Fruit fly (Drosophila melanogaster) whole organism, prepupa: Measurements from ENCODE around the gene CG12538.

ENCODE experiments used
- Blimp-1 ChIP-seq: fragments of 200-800 bp; sonication (Bioruptor generic); optimal IDR thresholded peaks from 3 replicates; lab custom pipeline; 2017; ENCODE audit warnings: missing biosample characterization, missing genetic modification characterization, mild to moderate bottlenecking, moderate library complexity, missing genetic modification reagents
- CG10631 ChIP-seq: fragments of 200-800 bp; sonication (Bioruptor generic); optimal IDR thresholded peaks from 2 replicates; lab custom pipeline; 2016; ENCODE audit warnings: missing biosample characterization, missing genetic modification characterization
- CG10669 ChIP-seq: fragments of 200-800 bp; sonication (Bioruptor generic); optimal IDR thresholded peaks from 3 replicates; lab custom pipeline; 2018; ENCODE audit warnings: missing biosample characterization, mild to moderate bottlenecking, missing genetic modification characterization, moderate library complexity
- CG11294 ChIP-seq: fragments of 200-800 bp; sonication (Bioruptor generic); IDR thresholded peaks from 2 replicates; pipeline ENCODE4 v1.3.6; 2022; ENCODE audit warnings: missing biosample characterization, missing genetic modification characterization
- CG11762 ChIP-seq: fragments of 200-800 bp; sonication (Bioruptor generic); optimal IDR thresholded peaks from 3 replicates; lab custom pipeline; 2016; ENCODE audit warnings: missing biosample characterization, missing genetic modification characterization; ENCODE audit not compliant: insufficient read depth
- CG11902 ChIP-seq: fragments of 200-800 bp; sonication (Bioruptor generic); optimal IDR thresholded peaks from 3 replicates; lab custom pipeline; 2016; ENCODE audit warnings: missing biosample characterization, missing genetic modification characterization
- CG15336 ChIP-seq: fragments of 200-800 bp; sonication (Bioruptor generic); IDR thresholded peaks from 2 replicates; pipeline ENCODE4 v1.3.6; 2022; ENCODE audit warnings: missing biosample characterization, missing genetic modification characterization
- CG1621 ChIP-seq: fragments of 200-800 bp; sonication (Bioruptor generic); optimal IDR thresholded peaks from 3 replicates; lab custom pipeline; 2018; ENCODE audit warnings: missing biosample characterization, mild to moderate bottlenecking, missing genetic modification characterization
- CG16779 ChIP-seq: fragments of 200-800 bp; sonication (Bioruptor generic); optimal IDR thresholded peaks from 3 replicates; lab custom pipeline; 2017; ENCODE audit warnings: missing biosample characterization, mild to moderate bottlenecking, missing genetic modification characterization
- CG3032 ChIP-seq: fragments of 200-800 bp; optimal IDR thresholded peaks from 2 replicates; lab custom pipeline; 2019; ENCODE audit warnings: missing biosample characterization, mild to moderate bottlenecking, missing genetic modification characterization, moderate library complexity
- CG31627 ChIP-seq: fragments of 200-800 bp; sonication (Bioruptor generic); optimal IDR thresholded peaks from 3 replicates; lab custom pipeline; 2016; ENCODE audit warnings: missing biosample characterization, missing genetic modification characterization
- CG32006 ChIP-seq: fragments of 200-800 bp; sonication (Bioruptor generic); optimal IDR thresholded peaks from 3 replicates; lab custom pipeline; 2017; ENCODE audit warnings: missing biosample characterization, mild to moderate bottlenecking, missing genetic modification characterization
- CG34406 ChIP-seq: fragments of 200-800 bp; sonication (Bioruptor generic); optimal IDR thresholded peaks from 3 replicates; lab custom pipeline; 2016; ENCODE audit warnings: missing biosample characterization, missing genetic modification characterization
- CG3919 ChIP-seq: fragments of 200-800 bp; sonication (Bioruptor generic); optimal IDR thresholded peaks from 3 replicates; lab custom pipeline; 2016; ENCODE audit warnings: missing biosample characterization, missing genetic modification characterization
- CG4318 ChIP-seq: fragments of 200-800 bp; sonication (Bioruptor generic); optimal IDR thresholded peaks from 3 replicates; lab custom pipeline; 2017; ENCODE audit warnings: missing biosample characterization, mild to moderate bottlenecking, missing genetic modification characterization
- CG6163 ChIP-seq: fragments of 200-800 bp; sonication (Bioruptor generic); IDR thresholded peaks from 3 replicates; pipeline ENCODE4 v1.3.6; 2022; ENCODE audit warnings: missing biosample characterization, missing genetic modification characterization
- CG6276 ChIP-seq: fragments of 200-800 bp; sonication (Bioruptor generic); optimal IDR thresholded peaks from 2 replicates; lab custom pipeline; 2017; ENCODE audit warnings: missing biosample characterization, mild to moderate bottlenecking, missing genetic modification characterization
- CG6792 ChIP-seq: fragments of 200-800 bp; sonication (Bioruptor generic); optimal IDR thresholded peaks from 3 replicates; lab custom pipeline; 2016; ENCODE audit warnings: missing biosample characterization, missing genetic modification characterization
- CG6854 ChIP-seq: fragments of 200-800 bp; sonication (Bioruptor generic); optimal IDR thresholded peaks from 2 replicates; lab custom pipeline; 2017; ENCODE audit warnings: missing biosample characterization, mild to moderate bottlenecking, missing genetic modification characterization
- CG7368 ChIP-seq: fragments of 200-800 bp; sonication (Bioruptor generic); optimal IDR thresholded peaks from 3 replicates; lab custom pipeline; 2016; ENCODE audit warnings: missing biosample characterization, missing genetic modification characterization
- CG8319 ChIP-seq: fragments of 200-800 bp; sonication (Bioruptor generic); optimal IDR thresholded peaks from 3 replicates; lab custom pipeline; 2016; ENCODE audit warnings: missing biosample characterization, missing genetic modification characterization
- CG9139 ChIP-seq: fragments of 200-800 bp; sonication (Bioruptor generic); optimal IDR thresholded peaks from 3 replicates; lab custom pipeline; 2017; ENCODE audit warnings: missing biosample characterization, mild to moderate bottlenecking, missing genetic modification characterization
- Eip75B ChIP-seq: fragments of 200-800 bp; sonication (Bioruptor generic); optimal IDR thresholded peaks from 3 replicates; lab custom pipeline; 2016; ENCODE audit warnings: missing biosample characterization, missing genetic modification characterization
- Eip78C ChIP-seq: fragments of 200-800 bp; sonication (Bioruptor generic); peaks from one replicate; lab custom pipeline; 2016; ENCODE audit warnings: missing biosample characterization, missing genetic modification characterization
- Eip93F ChIP-seq: fragments of 200-800 bp; sonication (Bioruptor generic); optimal IDR thresholded peaks from 2 replicates; lab custom pipeline; 2016; ENCODE audit warnings: missing biosample characterization, mild to moderate bottlenecking, missing genetic modification characterization
- Ets21C ChIP-seq: fragments of 200-800 bp; sonication (Bioruptor generic); optimal IDR thresholded peaks from 3 replicates; lab custom pipeline; 2016; ENCODE audit warnings: missing biosample characterization, missing genetic modification characterization
- Ets96B ChIP-seq: fragments of 200-800 bp; optimal IDR thresholded peaks from 2 replicates; lab custom pipeline; 2019; ENCODE audit warnings: missing biosample characterization, mild to moderate bottlenecking, missing genetic modification characterization, moderate library complexity
- Gug ChIP-seq: fragments of 200-800 bp; sonication (Bioruptor generic); IDR thresholded peaks from 2 replicates; pipeline ENCODE4 v1.3.6; 2022; ENCODE audit warnings: missing biosample characterization, missing genetic modification characterization
- Hr39 ChIP-seq: fragments of 200-800 bp; sonication (Bioruptor generic); optimal IDR thresholded peaks from 2 replicates; lab custom pipeline; 2016; ENCODE audit warnings: missing biosample characterization, missing genetic modification characterization
- Met ChIP-seq: fragments of 200-800 bp; sonication (Bioruptor generic); optimal IDR thresholded peaks from 3 replicates; lab custom pipeline; 2016; ENCODE audit warnings: missing biosample characterization, missing genetic modification characterization
- Sox102F ChIP-seq: fragments of 200-800 bp; sonication (Bioruptor generic); optimal IDR thresholded peaks from 2 replicates; lab custom pipeline; 2016; ENCODE audit warnings: missing biosample characterization, mild to moderate bottlenecking, missing genetic modification characterization
- Sox14 ChIP-seq: fragments of 200-800 bp; sonication (Bioruptor generic); optimal IDR thresholded peaks from 3 replicates; lab custom pipeline; 2016; ENCODE audit warnings: missing biosample characterization, missing genetic modification characterization
- Sox15 ChIP-seq: fragments of 200-800 bp; sonication (Bioruptor generic); optimal IDR thresholded peaks from 3 replicates; lab custom pipeline; 2016; ENCODE audit warnings: missing biosample characterization, missing genetic modification characterization
- achi ChIP-seq: fragments of 200-800 bp; sonication (Bioruptor generic); optimal IDR thresholded peaks from 3 replicates; lab custom pipeline; 2016; ENCODE audit warnings: missing biosample characterization, missing genetic modification characterization
- cyc ChIP-seq: fragments of 200-800 bp; sonication (Bioruptor generic); optimal IDR thresholded peaks from 3 replicates; lab custom pipeline; 2016; ENCODE audit warnings: missing biosample characterization, missing genetic modification characterization
- dac ChIP-seq: fragments of 200-800 bp; sonication (Bioruptor generic); optimal IDR thresholded peaks from 2 replicates; lab custom pipeline; 2017; ENCODE audit warnings: missing biosample characterization, mild to moderate bottlenecking, missing genetic modification characterization
- dsx ChIP-seq: fragments of 200-800 bp; optimal IDR thresholded peaks from 3 replicates; lab custom pipeline; 2019; ENCODE audit warnings: missing biosample characterization, mild to moderate bottlenecking, missing genetic modification characterization, moderate library complexity; ENCODE audit not compliant: poor library complexity, severe bottlenecking
- eg ChIP-seq: fragments of 200-800 bp; sonication (Bioruptor generic); IDR thresholded peaks from 3 replicates; pipeline ENCODE4 v1.3.6; 2022; ENCODE audit warnings: missing biosample characterization, missing genetic modification characterization
- fd59A ChIP-seq: fragments of 200-800 bp; sonication (Bioruptor generic); optimal IDR thresholded peaks from 2 replicates; lab custom pipeline; 2017; ENCODE audit warnings: missing biosample characterization, mild to moderate bottlenecking, missing genetic modification characterization, missing genetic modification reagents
- fkh ChIP-seq: fragments of 200-800 bp; sonication (Bioruptor generic); optimal IDR thresholded peaks from 3 replicates; lab custom pipeline; 2017; ENCODE audit warnings: missing biosample characterization, mild to moderate bottlenecking, missing genetic modification characterization, moderate library complexity
- lz ChIP-seq: fragments of 200-800 bp; sonication (Bioruptor generic); optimal IDR thresholded peaks from 3 replicates; lab custom pipeline; 2016; ENCODE audit warnings: missing biosample characterization, missing genetic modification characterization
- net ChIP-seq: fragments of 200-800 bp; sonication (Bioruptor generic); optimal IDR thresholded peaks from 3 replicates; lab custom pipeline; 2016; ENCODE audit warnings: missing biosample characterization, missing genetic modification characterization
- salr ChIP-seq, 2 experiments: fragments of 200-800 bp; sonication (Bioruptor generic); optimal IDR thresholded peaks; 3 replicates each; lab custom pipeline; 2016 to 2018; ENCODE audit warnings: missing biosample characterization in 2 of 2, missing genetic modification characterization in 2 of 2, mild to moderate bottlenecking in 1 of 2
- ss ChIP-seq, 2 experiments: fragments of 200-800 bp; sonication (Bioruptor generic); optimal IDR thresholded peaks; 2 replicates in 1 of 2; 3 replicates in 1 of 2; lab custom pipeline; 2017 to 2018; ENCODE audit warnings: mild to moderate bottlenecking in 2 of 2, missing biosample characterization in 2 of 2, missing genetic modification characterization in 2 of 2, moderate library complexity in 1 of 2
- svp ChIP-seq: fragments of 200-800 bp; sonication (Bioruptor generic); peaks from one replicate; lab custom pipeline; 2016; ENCODE audit warnings: missing biosample characterization, missing genetic modification characterization
- topi ChIP-seq: fragments of 200-800 bp; sonication (Bioruptor generic); optimal IDR thresholded peaks from 3 replicates; lab custom pipeline; 2016; ENCODE audit warnings: missing biosample characterization, missing genetic modification characterization
- vri ChIP-seq: fragments of 200-800 bp; sonication (Bioruptor generic); optimal IDR thresholded peaks from 3 replicates; lab custom pipeline; 2016; ENCODE audit warnings: missing biosample characterization, mild to moderate bottlenecking, missing genetic modification characterization

The CG12538 gene

dm6 chr3R:13526638-13527037 lies 3.3 kb upstream of the CG12538 start (continued):
- TF ChIP-seq CG10631 (GFP tag; lab: Kevin White, UChicago): peak; percentile 4
- no peak for TF ChIP-seq CG6163 (GFP tag; lab: Robert Waterston, UW)
- TF ChIP-seq CG3032 (tag; lab: Kevin White, UChicago): peak; percentile 18
- TF ChIP-seq CG11762 (GFP tag; lab: Kevin White, UChicago): no peak
- no peak for TF ChIP-seq net (GFP tag; lab: Kevin White, UChicago)
- no peak for TF ChIP-seq CG15336
- TF ChIP-seq CG11294 (GFP tag; lab: Robert Waterston, UW): no peak
- TF ChIP-seq CG6276: no peak
- no peak for TF ChIP-seq CG9139 (GFP tag; lab: Kevin White, UChicago)
- no peak for TF ChIP-seq CG8319 (GFP tag; lab: Kevin White, UChicago)
- no peak for TF ChIP-seq Eip75B
- no peak for TF ChIP-seq Gug
- no peak for TF ChIP-seq CG7368 (GFP tag; lab: Kevin White, UChicago)
- no peak for TF ChIP-seq fd59A (GFP tag; lab: Kevin White, UChicago)
- peak; percentile 78 for TF ChIP-seq svp
- no peak for TF ChIP-seq CG6792
- no peak for TF ChIP-seq CG6854 (GFP tag; lab: Kevin White, UChicago)
- TF ChIP-seq Sox15 (GFP tag; lab: Kevin White, UChicago): peak; percentile 26
- TF ChIP-seq Hr39 (GFP tag; lab: Kevin White, UChicago): peak; percentile 50
- peak; percentile 74 for TF ChIP-seq Eip78C
- TF ChIP-seq, all 60 proteins: peak for 25

dm6 chr3R:13525986-13526385 lies 2.7 kb upstream of the CG12538 start:
- TF ChIP-seq Ets21C (no peak), CG6854 (GFP tag; lab: Kevin White, UChicago) (peak; percentile 28), topi (peak; percentile 21), Eip75B (no peak), Ets96B (tag; lab: Kevin White, UChicago) (peak; percentile 8), CG10631 (GFP tag; lab: Kevin White, UChicago) (no peak), CG11902 (GFP tag; lab: Kevin White, UChicago) (peak; percentile 47), cyc (peak; percentile 24), CG6276 (no peak), Eip78C (peak; percentile 61), CG32006 (no peak), CG9139 (GFP tag; lab: Kevin White, UChicago) (peak; percentile 11), CG3919 (GFP tag; lab: Kevin White, UChicago) (peak; percentile 55), Blimp-1 (GFP tag; lab: Kevin White, UChicago) (no peak), ss (GFP tag; optimal IDR thresholded peaks at IDR 0.05; lab: Kevin White, UChicago) (peak; percentile 27 to 57), CG31627 (peak; percentile 6), net (GFP tag; lab: Kevin White, UChicago) (no peak), CG6163 (GFP tag; lab: Robert Waterston, UW) (peak; percentile 65; the same call in 2 of the 3 replicates), vri (GFP tag; lab: Kevin White, UChicago) (no peak), CG16779 (tag; lab: Kevin White, UChicago) (no peak), achi (GFP tag; lab: Kevin White, UChicago) (no peak), CG10669 (GFP tag; lab: Kevin White, UChicago) (peak; percentile 19), fd59A (GFP tag; lab: Kevin White, UChicago) (no peak), CG1621 (tag; lab: Kevin White, UChicago) (peak; percentile 62), eg (no peak), lz (peak; percentile 3), CG4318 (no peak), CG8319 (GFP tag; lab: Kevin White, UChicago) (no peak), CG3032 (tag; lab: Kevin White, UChicago) (peak; percentile 30), Sox15 (GFP tag; lab: Kevin White, UChicago) (peak; percentile 35), Met (GFP tag; lab: Kevin White, UChicago) (no peak), salr (GFP tag; optimal IDR thresholded peaks at IDR 0.05; lab: Kevin White, UChicago) (peak in 1 of 2 experiments; percentile 11), dac (GFP tag; lab: Kevin White, UChicago) (no peak), dsx (GFP tag; lab: Kevin White, UChicago) (peak; percentile 10), CG7368 (GFP tag; lab: Kevin White, UChicago) (peak; percentile 61), Eip93F (GFP tag; lab: Kevin White, UChicago) (no peak), CG15336 (no peak), fkh (no peak), Sox14 (GFP tag; lab: Kevin White, UChicago) (no peak), Sox102F (GFP tag; lab: Kevin White, UChicago) (peak; percentile 1), CG11762 (GFP tag; lab: Kevin White, UChicago) (no peak), Hr39 (GFP tag; lab: Kevin White, UChicago) (peak; percentile 5), CG34406 (GFP tag; lab: Kevin White, UChicago) (no peak)
